Fruit fly (Drosophila melanogaster) whole organism: Measurements from ENCODE around the gene CG10750.

Experiments used
- pan ChIP-seq: fragments of >200 bp; optimal IDR thresholded peaks from 2 replicates; lab custom pipeline; 2017
- psq ChIP-seq: fragments of >200 bp; optimal IDR thresholded peaks from 2 replicates; lab custom pipeline; 2017

- TF ChIP-seq pan (lab: Kevin White, UChicago) (no peak), psq (lab: Kevin White, UChicago) (no peak)
Observed at dm6 chr2L:19285507-19285906, 14.5 kb upstream of the CG10750 start.
